Worm (Caenorhabditis elegans): ENCODE measurements around the gene unc-47.
"Not testable (repeated sequence)": the region's sequence is repeated elsewhere in the genome, so short reads cannot be mapped to it uniquely, and the experiment has no call there.

The unc-47 gene

ce11 chrIII:10186160-10186559 lies at the start of gene unc-47:
Gene unc-47 (minus strand): TSS chrIII:10186260.
- no peak for TF ChIP-seq unc-62 (GFP tag; optimal IDR thresholded peaks at IDR 0.05)

- no peak for TF ChIP-seq unc-62 (GFP tag; optimal IDR thresholded peaks at IDR 0.05)
Measured at ce11 chrIII:10233979-10234378, 47.9 kb upstream of the unc-47 start, which contains the start of gene paml-1. Gene paml-1 (minus strand): TSS chrIII:10234079.

- TF ChIP-seq unc-62 (GFP tag; optimal IDR thresholded peaks at IDR 0.05), result no peak
Measured at ce11 chrIII:10231641-10232040, 45.6 kb upstream of the unc-47 start.

- TF ChIP-seq unc-62 (GFP tag; optimal IDR thresholded peaks at IDR 0.05), result not testable (repeated sequence)
Measured at ce11 chrIII:10221860-10222259, 35.8 kb upstream of the unc-47 start, which contains the start of gene Y70G10A.4. Gene Y70G10A.4 (plus strand): TSS chrIII:10222160.

ce11 chrIII:10218587-10218986 lies 32.5 kb upstream of the unc-47 start, which contains the start of the genes rde-4 and cox-14:
Gene rde-4 (minus strand): TSS chrIII:10218646.
Gene cox-14 (plus strand): TSS chrIII:10218942.
- no peak for TF ChIP-seq unc-62 (GFP tag; optimal IDR thresholded peaks at IDR 0.05)

ce11 chrIII:10216585-10217278 lies 30.7 kb upstream of the unc-47 start, which contains the start of gene cts-1:
Gene cts-1 (minus strand): TSS chrIII:10216635.
- TF ChIP-seq unc-62 (GFP tag; optimal IDR thresholded peaks at IDR 0.05), result no peak

ce11 chrIII:10215882-10216281 lies 29.8 kb upstream of the unc-47 start:
- no peak for TF ChIP-seq unc-62 (GFP tag; optimal IDR thresholded peaks at IDR 0.05)

ce11 chrIII:10214540-10214979 lies 28.5 kb upstream of the unc-47 start:
- TF ChIP-seq unc-62 (GFP tag; optimal IDR thresholded peaks at IDR 0.05), result no peak

- no peak for TF ChIP-seq unc-62 (GFP tag; optimal IDR thresholded peaks at IDR 0.05)
Measured at ce11 chrIII:10211889-10212494, 25.9 kb upstream of the unc-47 start, which contains the start of the genes blos-1 and best-18. Gene blos-1 (minus strand): TSS chrIII:10211946. Gene best-18 (plus strand): TSS chrIII:10212396.

ce11 chrIII:10209703-10210102 lies 23.6 kb upstream of the unc-47 start, which contains the start of gene T20G5.9:
Gene T20G5.9 (plus strand): TSS chrIII:10209840.
- TF ChIP-seq unc-62 (GFP tag; optimal IDR thresholded peaks at IDR 0.05), result no peak

ce11 chrIII:10206352-10206751 lies 20.3 kb upstream of the unc-47 start:
- TF ChIP-seq unc-62 (GFP tag; optimal IDR thresholded peaks at IDR 0.05), result no peak

ce11 chrIII:10202894-10203871 lies 17.1 kb upstream of the unc-47 start, which contains the start of gene chc-1:
Gene chc-1 (plus strand): TSS chrIII:10203821.
- no peak for TF ChIP-seq unc-62 (GFP tag; optimal IDR thresholded peaks at IDR 0.05)

ce11 chrIII:10202391-10202790 lies 16.3 kb upstream of the unc-47 start:
- TF ChIP-seq unc-62 (GFP tag; optimal IDR thresholded peaks at IDR 0.05), result no peak

- no peak for TF ChIP-seq unc-62 (GFP tag; optimal IDR thresholded peaks at IDR 0.05)
Measured at ce11 chrIII:10201235-10201634, 15.2 kb upstream of the unc-47 start, which contains the start of the genes T20G5.13 and T20G5.12. Gene T20G5.13 (minus strand): TSS chrIII:10201335. Gene T20G5.12 (plus strand): TSS chrIII:10201604.

- TF ChIP-seq unc-62 (GFP tag; optimal IDR thresholded peaks at IDR 0.05), result no peak
Measured at ce11 chrIII:10199052-10199451, 13.0 kb upstream of the unc-47 start, which contains the start of gene T20G5.8. Gene T20G5.8 (plus strand): TSS chrIII:10199352.
